Worm (Caenorhabditis elegans): ENCODE measurements around the gene F36H5.8.

The F36H5.8 gene

DNA sequence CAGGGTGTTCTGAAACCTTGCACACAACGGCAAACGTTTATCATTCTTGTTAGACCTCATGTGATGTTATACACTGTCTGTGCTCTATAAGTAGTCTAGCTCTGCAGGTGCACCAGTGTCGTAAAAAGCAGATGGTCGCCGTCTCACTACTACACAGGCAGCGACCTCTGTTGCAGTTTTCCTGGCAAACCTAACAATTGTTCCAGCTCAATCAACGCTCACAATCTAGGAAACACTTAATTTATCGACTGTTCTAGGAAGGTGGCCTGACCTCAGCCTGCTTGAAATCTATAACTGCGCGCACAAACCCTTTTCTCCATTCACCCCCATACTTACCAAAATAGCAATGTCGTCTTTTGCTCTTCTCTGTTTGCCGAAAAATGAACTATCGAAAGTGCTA, 26.2 kb downstream of the F36H5.8 start, which contains the start of gene fbxb-11:
TSS of gene fbxb-11 (plus strand) at position 301 of the 400 bp plus-strand sequence.
- TF ChIP-seq unc-62 (GFP tag; optimal IDR thresholded peaks at IDR 0.05), result no peak
- TF ChIP-seq elt-3 (tag; optimal IDR thresholded peaks at IDR 0.05), result no peak
- no peak for TF ChIP-seq C34F6.9 (tag; optimal IDR thresholded peaks at IDR 0.05)
- no peak for TF ChIP-seq nhr-21 (tag; optimal IDR thresholded peaks at IDR 0.05)
- TF ChIP-seq ceh-82 (tag; optimal IDR thresholded peaks at IDR 0.05), result no peak

DNA sequence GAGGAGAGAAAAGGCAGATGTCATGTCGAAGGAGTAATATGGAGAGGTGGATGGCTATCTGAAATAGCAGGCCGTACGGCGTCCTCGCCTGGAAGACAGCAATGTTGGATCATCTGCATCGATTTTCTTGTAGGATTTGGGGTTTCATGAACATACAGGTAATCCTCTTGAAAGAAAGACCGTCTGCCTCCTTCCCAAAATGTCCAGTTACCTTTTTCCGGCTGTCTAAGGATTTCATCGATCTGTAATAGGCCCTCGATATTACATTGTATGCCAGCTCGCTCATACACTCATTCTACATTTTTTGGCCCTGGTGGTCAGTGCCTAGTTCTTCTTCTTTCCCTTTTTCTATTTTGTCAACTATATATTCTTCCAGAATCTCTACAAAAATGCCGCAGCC, 28.1 kb downstream of the F36H5.8 start, which contains the start of the genes fbxb-5 and btb-8:
TSS of gene fbxb-5 (minus strand) at position 101 of the 400 bp plus-strand sequence.
TSS of gene btb-8 (plus strand) at position 377 of the 400 bp plus-strand sequence.
- TF ChIP-seq lin-39 (tag; optimal IDR thresholded peaks at IDR 0.05) (no peak), lin-13 (GFP tag; optimal IDR thresholded peaks at IDR 0.05) (no peak), skn-1 (tag; optimal IDR thresholded peaks at IDR 0.05) (no peak), C34F6.9 (tag; optimal IDR thresholded peaks at IDR 0.05) (no peak), fos-1 (tag; optimal IDR thresholded peaks at IDR 0.05) (no peak), crh-2 (tag; optimal IDR thresholded peaks at IDR 0.05) (no peak), nhr-77 (tag; optimal IDR thresholded peaks at IDR 0.05) (no peak), unc-62 (GFP tag; optimal IDR thresholded peaks at IDR 0.05) (no peak), mbf-1 (tag; optimal IDR thresholded peaks at IDR 0.05) (no peak), elt-1 (tag; optimal IDR thresholded peaks at IDR 0.05) (no peak)

DNA sequence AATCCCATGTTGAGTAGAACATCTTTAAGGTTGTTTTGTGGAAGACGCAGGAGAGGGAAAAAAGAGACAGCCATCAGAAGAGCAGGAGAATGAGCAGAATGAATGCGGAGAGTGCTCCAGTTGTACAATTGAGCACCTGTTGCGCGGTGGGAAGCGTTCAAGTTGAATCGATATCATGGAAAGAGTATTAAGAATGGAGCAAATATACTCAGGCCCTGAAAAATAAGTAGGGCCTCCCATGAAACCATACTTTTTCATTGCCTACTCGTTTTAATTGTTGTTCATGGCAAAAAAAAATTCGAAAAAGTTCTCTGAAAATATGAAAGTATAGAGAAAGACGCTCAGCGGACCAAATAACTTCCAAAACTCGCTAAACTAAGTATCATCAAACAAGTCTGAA, 31.3 kb downstream of the F36H5.8 start, which contains the start of gene fbxb-48:
TSS of gene fbxb-48 (minus strand) at position 101 of the 400 bp plus-strand sequence.
- no peak for TF ChIP-seq sma-9 (GFP tag; optimal IDR thresholded peaks at IDR 0.05)
- no peak for TF ChIP-seq sma-9 (tag; optimal IDR thresholded peaks at IDR 0.05)
- no peak for TF ChIP-seq R02D3.7 (tag; optimal IDR thresholded peaks at IDR 0.05)
- no peak for TF ChIP-seq zag-1 (tag; optimal IDR thresholded peaks at IDR 0.05)
- no peak for TF ChIP-seq mdl-1 (tag; optimal IDR thresholded peaks at IDR 0.05)
- no peak for TF ChIP-seq nhr-23 (tag; optimal IDR thresholded peaks at IDR 0.05)
- no peak for TF ChIP-seq unc-62 (GFP tag; optimal IDR thresholded peaks at IDR 0.05)
- no peak for TF ChIP-seq skn-1 (tag; optimal IDR thresholded peaks at IDR 0.05)
- TF ChIP-seq F13H6.1 (tag; optimal IDR thresholded peaks at IDR 0.05), result no peak

DNA sequence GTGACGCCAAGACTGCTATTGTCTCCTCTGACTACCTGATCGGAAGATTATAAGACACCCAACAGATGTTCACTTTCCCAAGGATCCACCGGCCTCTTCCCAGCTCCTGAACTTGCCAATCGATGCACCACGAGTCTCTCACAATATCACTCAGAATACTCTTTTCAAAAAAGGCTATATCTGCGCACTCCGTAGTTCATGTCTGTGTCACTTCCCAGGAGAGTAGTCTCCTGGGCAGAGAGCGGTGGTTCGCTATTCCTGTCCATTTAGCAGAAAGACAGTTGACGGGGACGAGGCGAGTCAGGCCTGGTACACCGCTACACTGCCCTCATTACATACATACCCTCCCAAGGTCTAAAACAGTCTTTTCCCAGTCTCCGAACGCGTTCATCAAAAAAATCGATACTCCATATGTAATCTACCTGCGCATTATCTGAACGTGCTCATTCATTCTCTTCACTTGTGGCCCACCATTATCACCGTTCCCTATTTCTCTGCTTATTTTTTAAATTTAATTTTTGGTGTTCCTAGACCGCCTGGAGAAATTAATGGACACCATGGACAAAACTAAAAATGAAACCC, 35.6 kb downstream of the F36H5.8 start, which contains the start of gene btb-6:
TSS of gene btb-6 (plus strand) at position 532 of the 582 bp plus-strand sequence.
- TF ChIP-seq snpc-4 (tag; optimal IDR thresholded peaks at IDR 0.05) (no peak), ZK546.5 (tag; optimal IDR thresholded peaks at IDR 0.05) (no peak), lin-11 (tag; optimal IDR thresholded peaks at IDR 0.05) (no peak), ztf-1 (GFP tag; conservative IDR thresholded peaks at IDR 0.05) (no peak), nhr-237 (tag; optimal IDR thresholded peaks at IDR 0.05) (no peak), nhr-21 (tag; optimal IDR thresholded peaks at IDR 0.05) (no peak), unc-55 (GFP tag; optimal IDR thresholded peaks at IDR 0.05) (no peak), lsy-2 (tag; optimal IDR thresholded peaks at IDR 0.05) (no peak)

DNA sequence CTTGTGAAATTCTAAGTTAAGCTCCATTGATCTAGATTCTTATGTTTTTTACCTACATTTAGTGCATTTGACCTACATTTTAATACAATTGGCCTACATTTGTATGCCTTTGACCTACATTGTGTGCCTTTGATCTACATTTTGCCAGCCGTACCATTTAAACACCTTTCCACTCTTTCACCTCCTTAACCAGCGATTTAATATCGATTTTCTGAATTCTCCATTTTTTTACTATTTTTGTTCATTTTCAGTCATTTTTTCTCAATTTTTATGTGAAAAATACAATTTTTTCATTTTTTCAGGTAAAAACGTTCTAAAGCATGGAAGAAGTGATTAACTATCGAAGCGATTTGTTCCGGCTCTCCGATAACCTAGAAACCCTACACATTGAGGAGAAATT, 37.5 kb downstream of the F36H5.8 start, which contains the start of gene btb-7:
TSS of gene btb-7 (plus strand) at position 301 of the 400 bp plus-strand sequence.
- TF ChIP-seq mab-5 (tag; optimal IDR thresholded peaks at IDR 0.05) (no peak), sma-3 (GFP tag; optimal IDR thresholded peaks at IDR 0.05) (no peak), alr-1 (tag; optimal IDR thresholded peaks at IDR 0.05) (no peak), crh-2 (tag; optimal IDR thresholded peaks at IDR 0.05) (no peak), ztf-11 (tag; optimal IDR thresholded peaks at IDR 0.05) (no peak), blmp-1 (tag; optimal IDR thresholded peaks at IDR 0.05; ENCODE audit: insufficient read depth) (no peak), egl-27 (tag; optimal IDR thresholded peaks at IDR 0.05) (no peak), gmeb-1 (tag; optimal IDR thresholded peaks at IDR 0.05) (no peak), nhr-77 (tag; optimal IDR thresholded peaks at IDR 0.05) (no peak), mdl-1 (tag; optimal IDR thresholded peaks at IDR 0.05) (no peak), mbf-1 (tag; optimal IDR thresholded peaks at IDR 0.05) (no peak), nhr-237 (tag; optimal IDR thresholded peaks at IDR 0.05) (no peak), ceh-16 (tag; optimal IDR thresholded peaks at IDR 0.05) (no peak), lin-11 (tag; optimal IDR thresholded peaks at IDR 0.05) (no peak), zag-1 (tag; optimal IDR thresholded peaks at IDR 0.05) (no peak), R02D3.7 (tag; optimal IDR thresholded peaks at IDR 0.05) (no peak), snpc-4 (tag; optimal IDR thresholded peaks at IDR 0.05) (no peak), unc-55 (GFP tag; optimal IDR thresholded peaks at IDR 0.05) (no peak), elt-1 (tag; optimal IDR thresholded peaks at IDR 0.05) (no peak)

Measured in whole organism, L2 larva.